Fruit fly (Drosophila melanogaster): ENCODE results near the gene CG4119.
A peak's percentile ranks its signal among the peaks of the same experiment; 100 is the strongest.

Gene CG4119

dm6 chrX:5646228-5646627 is 19.6 kb upstream of the CG4119 start:
- no peak for TF ChIP-seq stwl (tag; optimal IDR thresholded peaks at IDR 0.05)
- no peak for TF ChIP-seq Oaz (GFP tag; IDR thresholded peaks at IDR 0.05)
- TF ChIP-seq Sox102F (GFP tag; optimal IDR thresholded peaks at IDR 0.05), result peak; percentile 30
- no peak for TF ChIP-seq hkb (optimal IDR thresholded peaks at IDR 0.05)
- peak; percentile 10; the same call in 1 of the 2 replicates for TF ChIP-seq hkb (GFP tag; IDR thresholded peaks at IDR 0.05)
- peak; percentile 43 for TF ChIP-seq CG17359 (tag; optimal IDR thresholded peaks at IDR 0.05)
- TF ChIP-seq bsh (GFP tag; optimal IDR thresholded peaks at IDR 0.05), result peak in 1 of 2 experiments; percentile 56
- TF ChIP-seq Xbp1 (GFP tag; optimal IDR thresholded peaks at IDR 0.05), result peak; percentile 23
- TF ChIP-seq CG18599 (GFP tag; optimal IDR thresholded peaks at IDR 0.05), result peak; percentile 46
- peak; percentile 18 for TF ChIP-seq zf30C (GFP tag; optimal IDR thresholded peaks at IDR 0.05)
- peak; percentile 54 for TF ChIP-seq Med (GFP tag)
- no peak for TF ChIP-seq GATAe (GFP tag; conservative IDR thresholded peaks at IDR 0.05)
- no peak for TF ChIP-seq CG7786 (GFP tag; optimal IDR thresholded peaks at IDR 0.05)
- TF ChIP-seq ap (GFP tag; IDR thresholded peaks at IDR 0.05), result no peak
- peak; percentile 4 for TF ChIP-seq Oli (tag; optimal IDR thresholded peaks at IDR 0.05)
- no peak for TF ChIP-seq gcm2 (GFP tag; optimal IDR thresholded peaks at IDR 0.05)
- no peak for TF ChIP-seq D (optimal IDR thresholded peaks at IDR 0.05)
- peak; percentile 34 for TF ChIP-seq D (GFP tag; optimal IDR thresholded peaks at IDR 0.05)
- peak; percentile 7 for TF ChIP-seq Deaf1 (tag; optimal IDR thresholded peaks at IDR 0.05)
- TF ChIP-seq ssp (GFP tag; IDR thresholded peaks at IDR 0.05), result no peak
- TF ChIP-seq jumu (GFP tag; optimal IDR thresholded peaks at IDR 0.05), result peak; percentile 13
- peak; percentile 23 for TF ChIP-seq CG13424 (tag; optimal IDR thresholded peaks at IDR 0.05)
- peak; percentile 5 for TF ChIP-seq CG8089 (GFP tag; optimal IDR thresholded peaks at IDR 0.05)
- no peak for TF ChIP-seq CG10959 (GFP tag; IDR thresholded peaks at IDR 0.05)
- TF ChIP-seq CG11247 (GFP tag; IDR thresholded peaks at IDR 0.05), result no peak
- peak; percentile 8 for TF ChIP-seq tin (GFP tag; optimal IDR thresholded peaks at IDR 0.05)
- no peak for TF ChIP-seq klu (GFP tag; IDR thresholded peaks at IDR 0.05)
- TF ChIP-seq so (GFP tag; IDR thresholded peaks at IDR 0.05), result no peak
- TF ChIP-seq kni (GFP tag; optimal IDR thresholded peaks at IDR 0.05), result no peak
- peak; percentile 49 for TF ChIP-seq dmrt11E (tag; optimal IDR thresholded peaks at IDR 0.05)
- peak; percentile 17 for TF ChIP-seq grau (tag; optimal IDR thresholded peaks at IDR 0.05)
- TF ChIP-seq ind (GFP tag; optimal IDR thresholded peaks at IDR 0.05), result peak; percentile 14
- TF ChIP-seq CG2678 (tag; optimal IDR thresholded peaks at IDR 0.05), result peak; percentile 46
- peak; percentile 41 for TF ChIP-seq CG2712 (tag; optimal IDR thresholded peaks at IDR 0.05)
- peak; percentile 93 for TF ChIP-seq sens (GFP tag)
- TF ChIP-seq Ets97D (GFP tag; optimal IDR thresholded peaks at IDR 0.05), result no peak
- TF ChIP-seq HLH3B (GFP tag; IDR thresholded peaks at IDR 0.05), result 0 out of 2 replicates have a peak, but pooled peaks have one; percentile 7
- TF ChIP-seq oc (tag; optimal IDR thresholded peaks at IDR 0.05), result peak; percentile 18
- no peak for TF ChIP-seq Asciz (GFP tag; optimal IDR thresholded peaks at IDR 0.05)
- no peak for TF ChIP-seq Sox100B (GFP tag; optimal IDR thresholded peaks at IDR 0.05)
- peak; percentile 35 for TF ChIP-seq unpg (GFP tag; optimal IDR thresholded peaks at IDR 0.05)
- TF ChIP-seq nerfin-1 (tag; optimal IDR thresholded peaks at IDR 0.05), result peak; percentile 30
- no peak for TF ChIP-seq Ets65A (GFP tag)
- TF ChIP-seq Xrp1 (GFP tag; IDR thresholded peaks at IDR 0.05), result peak; percentile 22; the same call in 1 of the 2 replicates
- peak; percentile 8 for TF ChIP-seq CG8924 (tag; optimal IDR thresholded peaks at IDR 0.05)
- peak; percentile 30 for TF ChIP-seq CG10267 (tag; optimal IDR thresholded peaks at IDR 0.05)
- TF ChIP-seq D19A (tag; optimal IDR thresholded peaks at IDR 0.05), result peak; percentile 25
- TF ChIP-seq CG15601 (tag; optimal IDR thresholded peaks at IDR 0.05), result peak; percentile 16
- peak in 1 of 2 experiments; percentile 41 for TF ChIP-seq chif (GFP tag; optimal IDR thresholded peaks at IDR 0.05)
- peak; percentile 32 for TF ChIP-seq fd96Cb (tag; optimal IDR thresholded peaks at IDR 0.05)
- peak; percentile 53 for TF ChIP-seq CG11504 (tag; optimal IDR thresholded peaks at IDR 0.05)

All from whole organism, embryonic.